Fruit fly (Drosophila melanogaster): Measurements from ENCODE around the gene CG7264.

CG7264 gene

DNA sequence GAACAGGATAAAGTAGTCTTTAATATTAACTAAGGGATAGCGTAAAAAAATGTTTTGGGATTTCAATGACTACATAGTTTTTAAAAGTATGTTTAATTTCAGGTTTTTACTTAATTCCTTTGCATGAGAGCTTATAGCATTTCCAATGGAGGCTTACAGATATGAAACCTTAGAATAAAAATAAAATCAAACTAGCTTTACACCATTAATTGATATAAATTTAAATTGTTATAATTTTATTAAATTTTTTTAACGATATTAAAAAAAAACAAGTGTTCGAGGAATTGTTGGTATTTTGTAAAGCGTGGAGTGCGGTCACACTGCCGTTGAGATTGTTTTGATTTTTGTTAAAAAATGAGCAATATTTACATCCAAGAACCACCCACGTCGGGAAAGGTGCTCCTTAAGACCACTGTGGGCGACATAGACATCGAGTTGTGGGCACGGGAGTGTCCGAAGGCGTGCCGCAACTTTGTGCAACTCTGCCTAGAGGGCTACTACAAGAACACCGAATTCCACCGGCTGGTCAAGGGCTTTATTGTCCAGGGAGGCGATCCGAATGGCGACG, 35.5 kb upstream of the CG7264 start, which contains the start of the genes twy and CG10907:
twy (minus strand) TSS at position 51 of the 568 bp plus-strand sequence.
CG10907 (plus strand) TSS at position 282 of the 568 bp plus-strand sequence.
- TF ChIP-seq Eip78C (GFP tag) (no peak), dsx (GFP tag; optimal IDR thresholded peaks at IDR 0.05; ENCODE audit: poor library complexity, severe bottlenecking) (no peak), svp (GFP tag) (no peak), CG6854 (GFP tag; optimal IDR thresholded peaks at IDR 0.05) (no peak), CG31627 (GFP tag; optimal IDR thresholded peaks at IDR 0.05) (no peak), Ets96B (tag; optimal IDR thresholded peaks at IDR 0.05) (no peak), lz (GFP tag; optimal IDR thresholded peaks at IDR 0.05) (no peak), Met (GFP tag; optimal IDR thresholded peaks at IDR 0.05) (no peak), acj6 (GFP tag; optimal IDR thresholded peaks at IDR 0.05) (no peak), Gug (GFP tag; IDR thresholded peaks at IDR 0.05) (no peak), Blimp-1 (GFP tag; optimal IDR thresholded peaks at IDR 0.05) (no peak), CG11294 (GFP tag; IDR thresholded peaks at IDR 0.05) (no peak), Sox102F (GFP tag; optimal IDR thresholded peaks at IDR 0.05) (no peak)

DNA sequence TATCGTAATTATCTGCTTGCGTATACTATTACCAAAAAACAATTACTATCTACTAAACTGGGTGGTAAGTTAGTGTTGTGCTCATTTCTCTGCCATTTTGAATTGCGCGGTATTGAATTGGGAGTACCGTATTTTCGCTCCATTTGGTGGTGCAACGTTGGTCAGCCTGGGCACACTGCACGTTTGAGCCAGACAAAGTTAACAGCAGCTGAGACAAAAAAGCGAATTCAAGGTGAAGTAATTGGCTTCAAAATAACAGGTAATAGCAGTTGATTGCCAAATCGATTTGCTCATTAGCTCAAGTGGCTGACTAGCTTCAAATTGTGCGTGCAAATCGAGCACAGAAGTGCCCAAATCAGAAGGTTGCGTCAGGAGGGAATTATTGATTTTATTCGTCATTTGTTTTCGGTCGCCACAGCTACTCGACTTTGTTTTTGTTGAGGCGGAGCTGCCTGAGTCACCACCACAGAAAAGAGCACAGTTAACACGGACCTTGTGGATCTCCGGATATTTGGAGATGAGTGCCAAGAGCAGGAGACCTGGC, 33.3 kb upstream of the CG7264 start, which contains the start of gene Klp68D:
Klp68D (plus strand) TSS at position 175 of the 544 bp plus-strand sequence.
- TF ChIP-seq CG6276 (GFP tag; optimal IDR thresholded peaks at IDR 0.05) = no peak
- TF ChIP-seq Hr4 (GFP tag; optimal IDR thresholded peaks at IDR 0.05) = no peak
- TF ChIP-seq eg (GFP tag; IDR thresholded peaks at IDR 0.05) = no peak
- no peak for TF ChIP-seq fkh (GFP tag; optimal IDR thresholded peaks at IDR 0.05)
- no peak for TF ChIP-seq fd85E (GFP tag; optimal IDR thresholded peaks at IDR 0.05)
- no peak for TF ChIP-seq Lpt (GFP tag; optimal IDR thresholded peaks at IDR 0.05)
- TF ChIP-seq salr (GFP tag; optimal IDR thresholded peaks at IDR 0.05) = no peak
- no peak for TF ChIP-seq CG31627 (GFP tag; optimal IDR thresholded peaks at IDR 0.05)
- no peak for TF ChIP-seq fd59A (GFP tag; optimal IDR thresholded peaks at IDR 0.05)
- no peak for TF ChIP-seq Hr39 (GFP tag; optimal IDR thresholded peaks at IDR 0.05)
- no peak for TF ChIP-seq CG3919 (GFP tag; optimal IDR thresholded peaks at IDR 0.05)
- TF ChIP-seq Eip93F (GFP tag; optimal IDR thresholded peaks at IDR 0.05) = no peak
- no peak for TF ChIP-seq CG4318 (GFP tag; optimal IDR thresholded peaks at IDR 0.05)
- no peak for TF ChIP-seq CG10669 (GFP tag; optimal IDR thresholded peaks at IDR 0.05)
- no peak for TF ChIP-seq dsx (GFP tag; optimal IDR thresholded peaks at IDR 0.05; ENCODE audit: poor library complexity, severe bottlenecking)
- no peak for TF ChIP-seq CG8632 (GFP tag; optimal IDR thresholded peaks at IDR 0.05)

DNA sequence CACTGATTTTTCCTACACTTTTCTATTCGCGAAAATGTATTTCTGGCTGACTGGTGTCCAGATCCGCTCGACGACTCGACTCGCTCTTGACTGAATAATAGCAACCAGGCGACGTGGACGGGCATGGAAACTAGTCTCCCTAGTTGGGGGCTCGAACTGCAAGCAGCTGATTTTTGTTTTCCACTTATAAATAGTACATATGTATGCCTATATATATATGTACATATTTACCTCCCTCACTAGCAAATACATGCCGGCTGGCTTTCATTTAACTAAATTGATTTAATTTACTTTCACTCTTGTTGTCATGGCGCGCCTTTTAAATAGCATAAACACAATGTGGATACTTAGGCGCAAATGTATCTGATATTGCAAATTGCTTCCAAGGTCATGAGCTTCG, 28.1 kb upstream of the CG7264 start, which contains the start of gene Gcat:
Gcat (minus strand) TSS at position 101 of the 400 bp plus-strand sequence.
- TF ChIP-seq CG7368 (GFP tag; optimal IDR thresholded peaks at IDR 0.05) = no peak
- TF ChIP-seq Blimp-1 (GFP tag; optimal IDR thresholded peaks at IDR 0.05) = no peak
- TF ChIP-seq spab (GFP tag; optimal IDR thresholded peaks at IDR 0.05) = no peak
- no peak for TF ChIP-seq CG32006 (GFP tag; optimal IDR thresholded peaks at IDR 0.05)
- TF ChIP-seq Ets96B (tag; optimal IDR thresholded peaks at IDR 0.05) = no peak
- TF ChIP-seq CG3919 (GFP tag; optimal IDR thresholded peaks at IDR 0.05) = no peak
- no peak for TF ChIP-seq Eip75B (GFP tag; optimal IDR thresholded peaks at IDR 0.05)
- no peak for TF ChIP-seq Hr4 (GFP tag; optimal IDR thresholded peaks at IDR 0.05)

DNA sequence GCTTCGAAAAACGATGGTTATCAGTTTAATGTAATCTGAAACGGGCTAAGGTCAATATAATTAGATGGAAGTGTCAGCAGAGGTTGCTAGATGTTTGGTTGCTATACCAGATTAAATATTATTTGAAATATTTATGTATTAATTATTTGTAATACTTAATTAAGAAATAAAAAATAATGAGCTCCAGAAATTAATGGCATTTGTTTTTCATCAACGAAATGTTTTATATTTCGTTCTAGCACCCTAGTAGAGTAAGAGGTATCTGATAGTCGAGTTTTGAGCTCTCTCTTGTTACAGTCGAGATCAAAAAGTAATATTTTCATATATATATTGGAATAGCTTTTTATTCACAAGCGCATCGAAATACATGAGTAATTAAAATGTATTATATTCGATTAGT, 27.2 kb upstream of the CG7264 start:
- TF ChIP-seq CG11762 (GFP tag; optimal IDR thresholded peaks at IDR 0.05; ENCODE audit: insufficient read depth) = no peak
- no peak for TF ChIP-seq OdsH (GFP tag; optimal IDR thresholded peaks at IDR 0.05)
- no peak for TF ChIP-seq dsx (GFP tag; optimal IDR thresholded peaks at IDR 0.05; ENCODE audit: poor library complexity, severe bottlenecking)
- no peak for TF ChIP-seq Blimp-1 (GFP tag; optimal IDR thresholded peaks at IDR 0.05)
- no peak for TF ChIP-seq CG16779 (tag; optimal IDR thresholded peaks at IDR 0.05)
- TF ChIP-seq fd85E (GFP tag; optimal IDR thresholded peaks at IDR 0.05) = no peak
- no peak for TF ChIP-seq cyc (GFP tag; optimal IDR thresholded peaks at IDR 0.05)
- no peak for TF ChIP-seq CG3919 (GFP tag; optimal IDR thresholded peaks at IDR 0.05)
- TF ChIP-seq Hr39 (GFP tag; optimal IDR thresholded peaks at IDR 0.05) = no peak
- no peak for TF ChIP-seq dac (GFP tag; optimal IDR thresholded peaks at IDR 0.05)
- no peak for TF ChIP-seq fkh (GFP tag; optimal IDR thresholded peaks at IDR 0.05)
- no peak for TF ChIP-seq Sox15 (GFP tag; optimal IDR thresholded peaks at IDR 0.05)
- no peak for TF ChIP-seq Eip93F (GFP tag; optimal IDR thresholded peaks at IDR 0.05)
- no peak for TF ChIP-seq CG31627 (GFP tag; optimal IDR thresholded peaks at IDR 0.05)

Data from whole organism, prepupa.